Worm (Caenorhabditis elegans) whole organism, midembryonic: Measurements from ENCODE around the gene F18F11.4.
A peak's percentile ranks its signal among the peaks of the same experiment; 100 is the strongest.

Experiments
- T22C8.4 ChIP-seq: fragments of 200-800 bp; sonication (Bioruptor generic); IDR thresholded peaks from 2 replicates; pipeline ENCODE4 v1.3.6; 2022; ENCODE audit warnings: missing genetic modification characterization, missing compliant biosample characterization
- cog-1 ChIP-seq: sonication (generic microtip); optimal IDR thresholded peaks from 2 replicates; lab custom pipeline; 2016; ENCODE audit warnings: missing genetic modification characterization, missing compliant biosample characterization
- flt-1 ChIP-seq: fragments of 200-800 bp; sonication (Bioruptor generic); IDR thresholded peaks from 2 replicates; pipeline ENCODE4 v1.3.6; 2022; ENCODE audit warnings: missing genetic modification characterization, missing compliant biosample characterization
- klf-2 ChIP-seq: fragments of 200-800 bp; sonication (Bioruptor generic); conservative IDR thresholded peaks from 2 replicates; pipeline ENCODE4 v1.3.6; 2022; ENCODE audit warnings: missing genetic modification reagents, missing genetic modification characterization, missing compliant biosample characterization
- med-1 ChIP-seq: sonication (generic microtip); optimal IDR thresholded peaks from 2 replicates; lab custom pipeline; 2017; ENCODE audit warnings: missing genetic modification characterization, mild to moderate bottlenecking, missing compliant biosample characterization, antibody characterized with exemption, missing genetic modification reagents; ENCODE audit not compliant: insufficient read depth
- ref-1 ChIP-seq: fragments of 200-800 bp; sonication (Bioruptor generic); conservative IDR thresholded peaks from 2 replicates; pipeline ENCODE4 v1.3.6; 2022; ENCODE audit warnings: missing genetic modification reagents, missing genetic modification characterization, missing compliant biosample characterization
- tab-1 ChIP-seq: fragments of 200-800 bp; sonication (Bioruptor generic); IDR thresholded peaks from 2 replicates; pipeline ENCODE4 v1.3.6; 2022; ENCODE audit warnings: missing genetic modification characterization, missing compliant biosample characterization
- ztf-23 ChIP-seq: fragments of 200-800 bp; sonication (Bioruptor generic); IDR thresholded peaks from 2 replicates; pipeline ENCODE4 v1.3.6; 2022; ENCODE audit warnings: missing genetic modification reagents, missing genetic modification characterization, missing compliant biosample characterization
- ztf-29 ChIP-seq: fragments of 200-800 bp; sonication (Bioruptor generic); IDR thresholded peaks from 2 replicates; pipeline ENCODE4 v1.3.6; 2022; ENCODE audit warnings: missing genetic modification reagents, missing genetic modification characterization, missing compliant biosample characterization

The F18F11.4 gene

ce11 chrIV:325640-326039, 5.0 kb upstream of the F18F11.4 start:
- TF ChIP-seq T22C8.4 (GFP tag; lab: Robert Waterston, UW): no peak
- TF ChIP-seq tab-1 (GFP tag; lab: Robert Waterston, UW): no peak
- 0 out of 2 replicates have a peak, but pooled peaks have one; percentile 3 for TF ChIP-seq klf-2
- TF ChIP-seq med-1: no peak

DNA sequence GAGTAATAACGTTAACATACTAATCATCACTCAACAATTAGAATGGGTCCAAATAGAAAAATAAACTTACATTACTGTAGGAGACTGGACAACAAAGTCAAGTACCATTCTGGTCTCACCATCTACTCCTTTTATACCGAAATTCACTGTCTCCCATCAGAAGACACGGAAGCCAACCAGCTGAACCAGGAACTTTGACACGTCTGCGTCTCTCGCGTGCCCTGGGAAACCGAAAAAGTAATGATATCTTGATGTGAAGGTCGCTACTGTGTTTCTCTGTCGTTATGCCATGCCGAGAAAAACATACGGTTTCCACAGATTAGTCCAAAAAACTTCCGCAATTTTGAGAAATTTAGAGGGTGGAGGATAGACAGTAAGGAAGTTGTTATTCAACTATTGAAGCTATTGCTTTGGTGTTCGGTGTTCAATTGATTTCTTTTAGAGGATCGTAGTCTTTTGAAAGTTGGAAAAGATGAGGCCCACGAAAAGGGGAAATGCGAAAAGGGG, 4.0 kb upstream of the F18F11.4 start, which contains the start of gene col-101:
Gene col-101, minus strand, starts transcription at position 457 of the 507 bp plus-strand sequence.
- TF ChIP-seq med-1 (no peak), klf-2 (no peak), T22C8.4 (GFP tag; lab: Robert Waterston, UW) (no peak), ztf-23 (GFP tag; lab: Robert Waterston, UW) (no peak), tab-1 (GFP tag; lab: Robert Waterston, UW) (no peak), ztf-29 (GFP tag; lab: Robert Waterston, UW) (no peak), flt-1 (no peak), cog-1 (no peak), ref-1 (GFP tag; lab: Robert Waterston, UW) (no peak)

DNA sequence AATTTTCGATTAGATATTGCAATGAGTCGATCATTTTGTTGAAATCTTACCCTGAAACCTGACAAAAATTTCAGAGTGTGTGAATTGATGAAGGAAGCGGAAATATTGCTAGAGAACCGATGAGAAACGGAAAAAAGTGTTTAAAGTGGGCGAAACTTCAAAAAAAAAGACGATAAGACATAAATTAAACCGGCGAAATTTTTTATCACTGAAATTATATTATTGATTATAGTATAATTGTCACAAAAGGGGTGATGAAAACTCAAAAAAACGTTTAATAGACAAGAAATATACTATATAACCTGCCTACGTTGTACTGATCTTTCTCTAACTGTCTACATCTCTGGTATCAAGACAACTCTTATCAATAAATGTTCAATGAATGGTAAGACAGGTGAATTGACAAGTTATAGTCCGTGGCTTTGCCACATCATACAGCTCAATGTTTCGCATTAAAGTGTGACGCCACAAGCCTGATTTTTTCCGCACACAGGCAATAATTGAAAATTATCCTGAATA, 6.6 kb downstream of the F18F11.4 start, which contains the start of gene pxmp-4:
Gene pxmp-4, minus strand, starts transcription at position 51 of the 519 bp plus-strand sequence.
- TF ChIP-seq ref-1 (GFP tag; lab: Robert Waterston, UW): no peak
- TF ChIP-seq tab-1 (GFP tag; lab: Robert Waterston, UW): no peak
- TF ChIP-seq med-1: no peak
- TF ChIP-seq T22C8.4 (GFP tag; lab: Robert Waterston, UW): no peak
- TF ChIP-seq cog-1: no peak
- no peak for TF ChIP-seq klf-2
- no peak for TF ChIP-seq flt-1
- no peak for TF ChIP-seq ztf-23 (GFP tag; lab: Robert Waterston, UW)
- no peak for TF ChIP-seq ztf-29 (GFP tag; lab: Robert Waterston, UW)

ce11 chrIV:338192-338831, 7.7 kb downstream of the F18F11.4 start:
- TF ChIP-seq med-1 (no peak), ztf-23 (GFP tag; lab: Robert Waterston, UW) (no peak), ztf-29 (GFP tag; lab: Robert Waterston, UW) (no peak), klf-2 (no peak), T22C8.4 (GFP tag; lab: Robert Waterston, UW) (no peak), tab-1 (GFP tag; lab: Robert Waterston, UW) (no peak), ref-1 (GFP tag; lab: Robert Waterston, UW) (no peak), flt-1 (no peak), cog-1 (no peak)

- TF ChIP-seq tab-1 (GFP tag; lab: Robert Waterston, UW): no peak
- TF ChIP-seq ref-1 (GFP tag; lab: Robert Waterston, UW): no peak
- no peak for TF ChIP-seq ztf-23 (GFP tag; lab: Robert Waterston, UW)
- TF ChIP-seq flt-1: no peak
- no peak for TF ChIP-seq T22C8.4 (GFP tag; lab: Robert Waterston, UW)
- no peak for TF ChIP-seq cog-1
- TF ChIP-seq med-1: no peak
- TF ChIP-seq ztf-29 (GFP tag; lab: Robert Waterston, UW): no peak
- no peak for TF ChIP-seq klf-2
These were observed 8.9 kb downstream of the F18F11.4 start, which contains the start of gene cdh-8 for ce11 chrIV:339508-339907. cdh-8 (plus strand) TSS chrIV:339808.

- TF ChIP-seq T22C8.4 (GFP tag; lab: Robert Waterston, UW): no peak
- TF ChIP-seq cog-1: no peak
- no peak for TF ChIP-seq ztf-23 (GFP tag; lab: Robert Waterston, UW)
- TF ChIP-seq med-1: no peak
- no peak for TF ChIP-seq klf-2
- TF ChIP-seq flt-1: no peak
- TF ChIP-seq tab-1 (GFP tag; lab: Robert Waterston, UW): no peak
- TF ChIP-seq ztf-29 (GFP tag; lab: Robert Waterston, UW): no peak
- TF ChIP-seq ref-1 (GFP tag; lab: Robert Waterston, UW): no peak
These were observed 12.7 kb downstream of the F18F11.4 start for ce11 chrIV:343279-343678.

- TF ChIP-seq ztf-29 (GFP tag; lab: Robert Waterston, UW) (no peak), flt-1 (no peak), cog-1 (no peak), med-1 (no peak), ztf-23 (GFP tag; lab: Robert Waterston, UW) (no peak), ref-1 (GFP tag; lab: Robert Waterston, UW) (no peak), klf-2 (no peak), tab-1 (GFP tag; lab: Robert Waterston, UW) (no peak), T22C8.4 (GFP tag; lab: Robert Waterston, UW) (no peak)
These were observed 34.4 kb downstream of the F18F11.4 start for ce11 chrIV:364983-365382.

DNA sequence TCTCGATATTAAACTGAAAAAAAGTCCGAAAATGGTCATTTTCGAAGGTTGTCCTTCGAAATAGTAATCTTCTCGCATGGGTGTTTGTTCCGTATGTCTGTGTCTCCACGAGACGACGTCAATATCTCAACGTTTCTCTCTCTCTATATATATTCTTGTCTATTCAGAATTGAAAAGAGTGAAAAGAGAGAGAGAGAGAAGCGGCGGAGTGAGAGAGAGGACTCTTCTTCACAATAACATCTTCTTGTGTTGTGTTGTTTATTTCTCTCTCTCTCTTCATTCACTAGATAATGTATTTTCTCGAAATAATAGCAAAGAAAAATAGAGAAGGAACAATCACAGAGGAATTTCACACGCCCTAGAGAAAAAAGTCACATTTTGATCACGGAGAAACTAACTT, 35.8 kb downstream of the F18F11.4 start:
- TF ChIP-seq cog-1 (peak; percentile 25), ztf-23 (GFP tag; lab: Robert Waterston, UW) (no peak)

DNA sequence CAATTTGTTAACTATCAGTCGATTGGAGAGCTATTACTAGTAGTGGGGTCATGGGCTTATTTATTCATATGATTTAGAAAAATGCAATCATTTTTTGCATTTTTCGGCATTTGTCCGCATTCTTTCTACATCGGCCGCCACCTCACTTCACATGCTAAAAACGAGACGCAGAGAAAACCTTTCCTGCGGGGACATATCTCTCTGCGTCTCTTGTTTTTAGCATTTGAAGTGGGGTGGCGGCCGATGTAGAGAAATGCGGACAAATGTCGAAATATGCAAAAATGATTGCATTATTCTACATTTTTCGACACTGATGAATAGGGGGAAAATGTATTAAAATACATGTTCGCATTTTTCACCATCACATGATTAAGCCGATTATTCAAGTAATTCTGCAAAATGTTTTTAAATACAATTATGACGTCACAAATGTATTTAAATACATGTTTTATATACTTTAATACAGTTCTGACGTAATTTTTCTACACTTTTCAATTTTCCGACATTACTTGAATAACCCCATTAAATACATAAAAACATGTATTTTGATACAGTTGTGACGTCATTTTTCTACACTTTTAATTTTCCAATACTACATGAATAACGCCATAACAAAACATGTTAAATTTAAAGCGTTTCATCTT, 41.6 kb downstream of the F18F11.4 start:
- TF ChIP-seq flt-1 (peak; percentile 21; the same call in 1 of the 2 replicates), med-1 (no peak), klf-2 (no peak), ztf-23 (GFP tag; lab: Robert Waterston, UW) (0 out of 2 replicates have a peak, but pooled peaks have one; percentile 47), cog-1 (peak; percentile 22), T22C8.4 (GFP tag; lab: Robert Waterston, UW) (no peak)

DNA sequence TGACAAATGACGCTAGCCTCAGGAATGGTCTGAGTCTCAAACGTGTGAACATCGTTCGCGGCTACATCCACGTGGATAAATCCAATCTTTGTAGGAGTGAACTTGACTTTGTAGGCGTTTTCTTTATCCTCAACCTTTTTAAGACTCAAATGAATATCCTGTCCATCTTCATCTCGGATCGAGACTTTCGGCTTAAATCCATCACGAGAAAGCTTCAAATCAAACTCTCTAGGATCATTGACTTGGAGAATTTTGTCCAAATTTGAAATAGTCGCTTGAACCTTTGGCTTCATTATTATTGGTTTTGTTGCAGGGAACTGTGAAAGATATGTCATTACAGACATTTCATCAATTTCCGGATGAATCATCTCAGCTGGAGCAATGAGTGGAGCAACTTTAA, 43.3 kb downstream of the F18F11.4 start:
- TF ChIP-seq klf-2 (no peak), ztf-23 (GFP tag; lab: Robert Waterston, UW) (no peak)
